Fruit fly (Drosophila melanogaster) ovary, adult (tissue): ENCODE measurements around the gene ben.
"Not testable (repeated sequence)": the region's sequence is repeated elsewhere in the genome, so short reads cannot be mapped to it uniquely, and the experiment has no call there.

Experiments used
- CG17801 ChIP-seq: fragments of 200-800 bp; optimal IDR thresholded peaks from 2 replicates; lab custom pipeline; 2019; ENCODE audit warnings: missing biosample characterization, mild to moderate bottlenecking, missing genetic modification characterization, moderate library complexity; ENCODE audit not compliant: partially characterized antibody

Gene ben

dm6 chrX:13999910-14000309, 3.8 kb downstream of the ben start, which contains the start of gene Ste12DOR:
Gene Ste12DOR, plus strand, starts transcription at chrX:14000210.
- not testable (repeated sequence) for TF ChIP-seq CG17801

dm6 chrX:14014177-14014576, 18.0 kb downstream of the ben start:
- no peak for TF ChIP-seq CG17801

dm6 chrX:14014678-14015444, 18.7 kb downstream of the ben start:
- peak; percentile 4 for TF ChIP-seq CG17801

DNA sequence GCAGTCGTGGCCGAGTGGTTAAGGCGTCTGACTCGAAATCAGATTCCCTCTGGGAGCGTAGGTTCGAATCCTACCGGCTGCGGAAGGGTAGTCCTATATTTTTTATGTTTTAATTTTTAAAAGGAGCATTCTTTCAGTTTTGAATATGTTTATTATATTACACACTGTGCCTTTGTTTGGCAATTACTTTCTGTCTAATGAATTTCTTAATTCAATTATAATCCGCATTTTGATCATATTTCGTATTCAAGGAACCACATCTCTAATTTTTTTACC, 19.2 kb downstream of the ben start:
- no peak for TF ChIP-seq CG17801

dm6 chrX:14017414-14017813, 21.3 kb downstream of the ben start:
- TF ChIP-seq CG17801 = no peak

DNA sequence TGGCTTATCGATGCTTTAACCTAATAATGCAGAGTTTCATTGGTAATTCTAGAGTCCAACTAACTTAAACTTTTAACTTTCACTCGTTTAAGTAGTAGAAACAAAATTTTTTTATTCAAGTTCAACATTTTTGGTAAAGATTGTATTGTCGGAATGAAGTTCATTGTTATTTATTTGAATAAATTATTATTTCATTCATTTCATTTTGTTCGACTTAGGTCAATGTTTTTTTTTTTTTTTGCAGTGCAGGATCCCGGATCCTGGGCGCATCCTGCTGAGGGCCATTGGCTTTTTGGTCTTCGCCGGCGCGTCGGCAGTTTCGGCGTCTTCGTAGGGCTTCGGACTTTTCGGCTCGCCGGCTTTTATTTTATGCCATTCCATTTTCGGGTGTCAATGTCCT, 22.9 kb downstream of the ben start:
- no peak for TF ChIP-seq CG17801

DNA sequence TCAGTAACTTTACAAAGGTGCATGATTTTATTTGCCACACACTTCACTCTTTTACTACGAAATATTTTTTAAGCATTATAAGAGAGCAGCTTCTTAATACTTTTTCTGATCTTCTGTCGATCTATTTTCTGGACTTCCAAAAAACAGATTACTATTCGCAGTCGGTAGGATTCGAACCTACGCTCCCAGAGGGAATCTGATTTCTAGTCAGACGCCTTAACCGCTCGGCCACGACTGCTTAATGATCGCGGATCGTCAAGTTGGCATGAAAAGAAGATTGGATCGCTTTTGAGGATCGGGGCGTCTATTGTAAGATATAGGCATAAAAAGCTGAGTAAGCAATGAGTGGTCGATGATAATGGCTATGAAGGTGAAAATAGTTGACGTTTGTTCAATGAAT, 29.3 kb downstream of the ben start:
- no peak for TF ChIP-seq CG17801

DNA sequence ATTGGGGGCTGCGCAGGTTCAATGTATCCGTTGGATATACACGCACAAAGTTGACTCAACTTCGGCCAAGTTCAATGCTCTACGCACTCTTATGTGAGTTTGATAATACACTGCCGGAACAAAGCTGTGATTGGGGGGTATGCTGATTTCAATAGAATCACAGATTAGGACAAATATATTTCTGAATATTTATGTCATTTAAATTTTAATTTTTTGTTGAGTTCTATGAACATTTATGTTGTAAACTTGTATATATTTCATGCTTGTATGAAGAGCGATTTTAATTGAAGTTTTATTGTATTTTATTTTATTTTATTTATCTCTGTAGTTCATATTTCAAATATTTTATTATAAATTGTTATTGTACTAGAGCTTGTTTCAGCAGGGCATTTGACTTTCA, 30.6 kb downstream of the ben start:
- TF ChIP-seq CG17801 = no peak

DNA sequence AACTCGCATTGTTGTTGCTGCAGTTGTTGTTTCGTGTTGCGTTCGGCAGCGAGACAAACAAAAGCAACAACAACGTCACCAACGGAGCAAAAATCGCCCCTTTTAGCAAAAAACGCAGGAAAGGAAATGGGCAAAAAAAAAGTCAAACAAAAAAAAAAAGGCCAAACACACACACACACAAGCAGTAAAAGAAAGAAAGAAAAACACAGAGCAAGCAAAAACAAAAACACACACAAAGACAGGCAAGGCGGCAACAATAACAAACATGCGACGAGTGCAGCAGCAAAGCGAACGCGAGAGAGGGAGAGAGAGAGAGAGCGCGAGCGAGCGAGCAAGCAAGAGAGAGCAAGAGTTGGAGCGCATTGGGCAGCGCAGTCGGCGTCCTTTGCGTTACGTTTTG, 41.9 kb downstream of the ben start:
- no peak for TF ChIP-seq CG17801
